Worm (Caenorhabditis elegans) whole organism, L4 larva: Measurements from ENCODE around the gene oig-8.

Experiments
- F10B5.3 ChIP-seq: sonication (generic microtip); optimal IDR thresholded peaks from 2 replicates; lab custom pipeline; 2016; ENCODE audit warnings: mild to moderate bottlenecking, missing genetic modification characterization, missing compliant biosample characterization
- Y5F2A.4 ChIP-seq: fragments of 200-800 bp; sonication (Bioruptor generic); optimal IDR thresholded peaks from 2 replicates; lab custom pipeline; 2018; ENCODE audit warnings: mild to moderate bottlenecking, missing genetic modification characterization, missing compliant biosample characterization
- Y75B8A.6 ChIP-seq: fragments of 200-800 bp; sonication (Bioruptor generic); IDR thresholded peaks from 2 replicates; pipeline ENCODE4 v1.3.6; 2022; ENCODE audit warnings: missing genetic modification reagents, missing genetic modification characterization, missing compliant biosample characterization
- ceh-28 ChIP-seq: fragments of 150-350 bp; optimal IDR thresholded peaks from 2 replicates; lab custom pipeline; 2014; ENCODE audit warnings: missing biosample characterization, missing genetic modification reagents, missing genetic modification characterization
- ceh-44 ChIP-seq: fragments of 200-800 bp; sonication (Bioruptor generic); IDR thresholded peaks from 2 replicates; pipeline ENCODE4 v1.3.6; 2022; ENCODE audit warnings: missing genetic modification reagents, missing genetic modification characterization, missing compliant biosample characterization
- ceh-62 ChIP-seq: sonication (generic microtip); optimal IDR thresholded peaks from 2 replicates; lab custom pipeline; 2017; ENCODE audit warnings: missing biosample characterization, missing genetic modification characterization
- cey-2 ChIP-seq: sonication (generic microtip); optimal IDR thresholded peaks from 3 replicates; lab custom pipeline; 2017; ENCODE audit warnings: missing genetic modification characterization, mild to moderate bottlenecking, missing compliant biosample characterization, antibody characterized with exemption, borderline replicate concordance; ENCODE audit not compliant: insufficient read depth
- daf-12 ChIP-seq: fragments of 150-350 bp; optimal IDR thresholded peaks from 2 replicates; lab custom pipeline; 2014; ENCODE audit warnings: missing biosample characterization, missing genetic modification reagents, missing genetic modification characterization
- daf-16 ChIP-seq, 3 experiments: sonication (generic microtip); optimal IDR thresholded peaks; 2 replicates each; lab custom pipeline; 2016 to 2017; ENCODE audit warnings: missing genetic modification characterization in 3 of 3, missing genetic modification reagents in 3 of 3, mild to moderate bottlenecking in 2 of 3, missing compliant biosample characterization in 2 of 3, missing biosample characterization in 1 of 3, moderate library complexity in 1 of 3
- dmd-6 ChIP-seq: fragments of 200-800 bp; sonication (Bioruptor generic); IDR thresholded peaks from 2 replicates; pipeline ENCODE4 v1.3.6; 2022; ENCODE audit warnings: missing genetic modification reagents, missing genetic modification characterization, missing compliant biosample characterization
- egl-27 ChIP-seq: sonication (generic microtip); optimal IDR thresholded peaks from 3 replicates; lab custom pipeline; 2017; ENCODE audit warnings: missing biosample characterization, missing genetic modification reagents, missing genetic modification characterization
- fkh-10 ChIP-seq: fragments of 150-350 bp; optimal IDR thresholded peaks from 2 replicates; lab custom pipeline; 2014; ENCODE audit warnings: missing biosample characterization, missing genetic modification reagents, missing genetic modification characterization
- hif-1 ChIP-seq, 2 experiments: sonication (generic microtip); optimal IDR thresholded peaks; 2 replicates each; lab custom pipeline; 2016 to 2017; ENCODE audit warnings: missing compliant biosample characterization in 2 of 2, missing genetic modification characterization in 2 of 2, missing genetic modification reagents in 2 of 2, missing genotype in 2 of 2, mild to moderate bottlenecking in 1 of 2
- hlh-11 ChIP-seq: fragments of 200-800 bp; sonication (Bioruptor generic); optimal IDR thresholded peaks from 2 replicates; lab custom pipeline; 2018; ENCODE audit warnings: mild to moderate bottlenecking, missing genetic modification characterization, missing compliant biosample characterization
- jun-1 ChIP-seq: fragments of 150-350 bp; optimal IDR thresholded peaks from 2 replicates; lab custom pipeline; 2014; ENCODE audit warnings: missing biosample characterization, missing genetic modification reagents, missing genetic modification characterization
- lim-7 ChIP-seq: fragments of 200-800 bp; sonication (Bioruptor generic); IDR thresholded peaks from 2 replicates; pipeline ENCODE4 v1.3.6; 2022; ENCODE audit warnings: missing genetic modification characterization, missing compliant biosample characterization
- lin-39 ChIP-seq: fragments of 150-350 bp; optimal IDR thresholded peaks from 2 replicates; lab custom pipeline; 2014; ENCODE audit warnings: missing biosample characterization, missing genetic modification reagents, missing genetic modification characterization
- madf-5 ChIP-seq, 2 experiments: fragments of 200-800 bp; sonication (Bioruptor generic); IDR thresholded peaks; 2 replicates each; pipeline ENCODE4 v1.3.6; 2022; ENCODE audit warnings: missing compliant biosample characterization in 2 of 2, missing genetic modification characterization in 2 of 2
- madf-9 ChIP-seq: fragments of 200-800 bp; sonication (Bioruptor generic); conservative IDR thresholded peaks from 2 replicates; pipeline ENCODE4 v1.3.6; 2022; ENCODE audit warnings: missing genetic modification reagents, missing genetic modification characterization, missing compliant biosample characterization
- mdl-1 ChIP-seq, 2 experiments: fragments of 150-350 bp in 1 of 2; sonication (generic microtip) in 1 of 2; optimal IDR thresholded peaks; 2 replicates each; lab custom pipeline; 2014 to 2017; ENCODE audit warnings: missing biosample characterization in 2 of 2, missing genetic modification characterization in 2 of 2
- mdt-29 ChIP-seq: fragments of 200-800 bp; sonication (Bioruptor generic); IDR thresholded peaks from 2 replicates; pipeline ENCODE4 v1.3.6; 2022; ENCODE audit warnings: missing genetic modification reagents, missing genetic modification characterization, missing compliant biosample characterization
- mes-2 ChIP-seq: sonication (generic microtip); optimal IDR thresholded peaks from 2 replicates; lab custom pipeline; 2016; ENCODE audit warnings: missing genotype, mild to moderate bottlenecking, missing genetic modification characterization, missing compliant biosample characterization; ENCODE audit not compliant: poor library complexity, severe bottlenecking
- nhr-10 ChIP-seq: fragments of 150-350 bp; optimal IDR thresholded peaks from 2 replicates; lab custom pipeline; 2014; ENCODE audit warnings: missing biosample characterization, missing genetic modification characterization
- nhr-102 ChIP-seq: sonication (generic microtip); optimal IDR thresholded peaks from 2 replicates; lab custom pipeline; 2016; ENCODE audit warnings: mild to moderate bottlenecking, missing genetic modification characterization, moderate library complexity, missing compliant biosample characterization
- nhr-28 ChIP-seq: fragments of 150-350 bp; optimal IDR thresholded peaks from 2 replicates; lab custom pipeline; 2014; ENCODE audit warnings: missing biosample characterization, missing genetic modification characterization
- nhr-41 ChIP-seq: fragments of 200-800 bp; sonication (Bioruptor generic); IDR thresholded peaks from 2 replicates; pipeline ENCODE4 v1.3.6; 2022; ENCODE audit warnings: missing genetic modification reagents, missing genetic modification characterization, missing compliant biosample characterization
- nhr-77 ChIP-seq: fragments of 150-350 bp; optimal IDR thresholded peaks from 2 replicates; lab custom pipeline; 2014; ENCODE audit warnings: missing biosample characterization, missing genetic modification characterization
- php-3 ChIP-seq: fragments of 200-800 bp; sonication (Bioruptor generic); IDR thresholded peaks from 2 replicates; pipeline ENCODE4 v1.3.6; 2022; ENCODE audit warnings: missing genetic modification reagents, missing genetic modification characterization, missing compliant biosample characterization
- pqm-1 ChIP-seq: sonication (generic microtip); optimal IDR thresholded peaks from 2 replicates; lab custom pipeline; 2017; ENCODE audit warnings: missing biosample characterization, missing genetic modification characterization
- saeg-2 ChIP-seq: fragments of 200-800 bp; sonication (Bioruptor generic); IDR thresholded peaks from 2 replicates; pipeline ENCODE4 v1.3.6; 2022; ENCODE audit warnings: missing genetic modification reagents, missing genetic modification characterization, missing compliant biosample characterization
- sdz-12 ChIP-seq: fragments of 200-800 bp; sonication (Bioruptor generic); optimal IDR thresholded peaks from 2 replicates; lab custom pipeline; 2018; ENCODE audit warnings: mild to moderate bottlenecking, missing genetic modification characterization, missing compliant biosample characterization
- spr-3 ChIP-seq: fragments of 200-800 bp; sonication (Bioruptor generic); optimal IDR thresholded peaks from 2 replicates; lab custom pipeline; 2018; ENCODE audit warnings: mild to moderate bottlenecking, missing genetic modification characterization, missing compliant biosample characterization
- tag-97 ChIP-seq: fragments of 200-800 bp; sonication (Bioruptor generic); IDR thresholded peaks from 2 replicates; pipeline ENCODE4 v1.3.6; 2022; ENCODE audit warnings: missing genetic modification characterization, missing compliant biosample characterization
- tra-1 ChIP-seq: fragments of 200-800 bp; sonication (Bioruptor generic); IDR thresholded peaks from 2 replicates; pipeline ENCODE4 v1.3.6; 2022; ENCODE audit warnings: missing genetic modification reagents, missing genetic modification characterization, missing compliant biosample characterization
- unc-62 ChIP-seq, 3 experiments: fragments of 150-350 bp in 1 of 3; sonication (generic microtip); optimal IDR thresholded peaks in 2 of 3; peaks in 1 of 3; 1 replicate in 1 of 3; 2 replicates in 2 of 3; lab custom pipeline; 2014 to 2017; ENCODE audit warnings: missing biosample characterization in 3 of 3, missing genetic modification characterization in 3 of 3, missing genetic modification reagents in 3 of 3, missing genotype in 1 of 3
- zfp-2 ChIP-seq: sonication (generic microtip); optimal IDR thresholded peaks from 2 replicates; lab custom pipeline; 2016; ENCODE audit warnings: mild to moderate bottlenecking, missing genetic modification characterization, missing compliant biosample characterization

oig-8 gene

ce11 chrII:6619007-6619406, 29.9 kb downstream of the oig-8 start (continued):
- TF ChIP-seq tra-1 (0 out of 2 replicates have a peak, but pooled peaks have one; percentile 38), madf-5 (GFP tag; IDR thresholded peaks at IDR 0.05; lab: Robert Waterston, UW) (no peak), egl-27 (tag; lab: Kevin White, UChicago) (no peak), zfp-2 (no peak), fkh-10 (GFP tag; lab: Kevin White, UChicago) (no peak), ceh-44 (GFP tag; lab: Robert Waterston, UW) (no peak), ceh-62 (tag; lab: Kevin White, UChicago) (no peak), lin-39 (tag; lab: Kevin White, UChicago) (no peak), mes-2 (no peak), php-3 (GFP tag; lab: Robert Waterston, UW) (no peak), unc-62 (GFP tag; optimal IDR thresholded peaks at IDR 0.05 in 1 of 2; lab: Kevin White, UChicago) (peak in 1 of 2 experiments; percentile 39), unc-62 (tag; optimal IDR thresholded peaks at IDR 0.05; lab: Kevin White, UChicago) (no peak), Y75B8A.6 (GFP tag; lab: Robert Waterston, UW) (no peak), mdt-29 (no peak), madf-9 (GFP tag; lab: Robert Waterston, UW) (no peak), cey-2 (tag; lab: Kevin White, UChicago) (peak; percentile 19), daf-12 (tag; lab: Kevin White, UChicago) (no peak), hif-1 (tag; optimal IDR thresholded peaks at IDR 0.05; lab: Kevin White, UChicago) (no peak), nhr-41 (GFP tag; lab: Robert Waterston, UW) (no peak), spr-3 (GFP tag; lab: Kevin White, UChicago) (no peak), mdl-1 (tag; optimal IDR thresholded peaks at IDR 0.05; lab: Kevin White, UChicago) (peak in 1 of 2 experiments; percentile 18), Y5F2A.4 (GFP tag; lab: Kevin White, UChicago) (no peak), tag-97 (GFP tag; lab: Robert Waterston, UW) (no peak), F10B5.3 (tag; lab: Kevin White, UChicago) (no peak), nhr-10 (no peak)

- TF ChIP-seq lim-7 (no peak), egl-27 (tag; lab: Kevin White, UChicago) (no peak), saeg-2 (GFP tag; lab: Robert Waterston, UW) (no peak), sdz-12 (GFP tag; lab: Kevin White, UChicago) (no peak)
Measured at ce11 chrII:6616770-6617169, 32.2 kb downstream of the oig-8 start, which contains the start of gene klf-3. Gene klf-3, plus strand, starts transcription at chrII:6616878.

ce11 chrII:6616135-6616534, 32.8 kb downstream of the oig-8 start:
- TF ChIP-seq daf-16 (GFP tag; optimal IDR thresholded peaks at IDR 0.05; lab: Kevin White, UChicago) (no peak), daf-16 (tag; optimal IDR thresholded peaks at IDR 0.05; lab: Kevin White, UChicago) (peak; percentile 46), hlh-11 (tag; lab: Kevin White, UChicago) (peak; percentile 36), cey-2 (tag; lab: Kevin White, UChicago) (no peak), nhr-77 (tag; lab: Kevin White, UChicago) (peak; percentile 1), ceh-28 (tag; lab: Kevin White, UChicago) (no peak), nhr-102 (tag; lab: Kevin White, UChicago) (peak; percentile 1), saeg-2 (GFP tag; lab: Robert Waterston, UW) (no peak), jun-1 (tag; lab: Kevin White, UChicago) (no peak), dmd-6 (GFP tag; lab: Robert Waterston, UW) (peak; percentile 62; the same call in 1 of the 2 replicates), pqm-1 (peak; percentile 67), nhr-28 (tag; lab: Kevin White, UChicago) (peak; percentile 61)
- TF ChIP-seq, all 104 proteins: peak for 7
